Worm (Caenorhabditis elegans): Measurements from ENCODE around the gene kmo-2.
"Not testable (repeated sequence)": the region's sequence is repeated elsewhere in the genome, so short reads cannot be mapped to it uniquely, and the experiment has no call there.

DNA sequence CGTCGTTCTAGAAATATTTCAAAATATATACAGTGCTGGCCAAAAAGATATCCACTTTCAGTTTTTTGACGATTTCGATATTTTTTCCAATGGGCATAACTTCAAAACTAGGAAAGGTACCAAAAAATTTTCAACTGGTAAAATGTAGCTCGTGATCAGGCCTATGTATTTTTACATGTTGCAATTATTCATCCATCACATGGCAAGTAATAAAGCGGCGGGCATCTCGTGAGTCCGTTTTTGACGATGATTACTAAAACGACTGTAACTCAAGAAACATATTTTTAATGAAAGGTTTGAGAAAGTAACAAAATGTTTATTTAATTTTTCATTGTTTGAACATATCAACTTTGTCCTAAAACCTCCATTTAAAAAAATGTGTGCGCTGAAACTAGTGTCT is 48.3 kb downstream of the kmo-2 start, which contains the start of gene F10C2.3:
- not testable (repeated sequence) for TF ChIP-seq nhr-28 (tag; optimal IDR thresholded peaks at IDR 0.05); Y48G9A.11 (GFP tag; IDR thresholded peaks at IDR 0.05); ztf-7 (tag; optimal IDR thresholded peaks at IDR 0.05); nhr-237 (tag; optimal IDR thresholded peaks at IDR 0.05); unc-39 (tag; optimal IDR thresholded peaks at IDR 0.05); ceh-28 (tag; optimal IDR thresholded peaks at IDR 0.05)
